Worm (Caenorhabditis elegans) whole organism, mixed stage, embryonic: Measurements from ENCODE around the gene gei-13.

Experiments
- M03D4.4 ChIP-seq: sonication (generic microtip); optimal IDR thresholded peaks from 2 replicates; lab custom pipeline; 2017; ENCODE audit warnings: mild to moderate bottlenecking, missing genetic modification characterization, missing compliant biosample characterization
- blmp-1 ChIP-seq: fragments of 150-350 bp; optimal IDR thresholded peaks from 2 replicates; lab custom pipeline; 2014; ENCODE audit warnings: missing biosample characterization, missing genetic modification characterization
- ceh-39 ChIP-seq: fragments of 150-350 bp; optimal IDR thresholded peaks from 2 replicates; lab custom pipeline; 2014; ENCODE audit warnings: missing biosample characterization, missing genetic modification characterization
- ceh-43 ChIP-seq: fragments of 200-800 bp; sonication (Bioruptor generic); optimal IDR thresholded peaks from 2 replicates; lab custom pipeline; 2018; ENCODE audit warnings: mild to moderate bottlenecking, missing genetic modification characterization, moderate library complexity, missing compliant biosample characterization
- ceh-83 ChIP-seq: fragments of 200-800 bp; sonication (Bioruptor generic); optimal IDR thresholded peaks from 2 replicates; lab custom pipeline; 2018; ENCODE audit warnings: mild to moderate bottlenecking, missing genetic modification characterization, missing compliant biosample characterization
- ces-1 ChIP-seq: fragments of 150-350 bp; optimal IDR thresholded peaks from 2 replicates; lab custom pipeline; 2014; ENCODE audit warnings: missing biosample characterization, missing genetic modification reagents, missing genetic modification characterization
- cnd-1 ChIP-seq: fragments of 200-800 bp; sonication (Bioruptor generic); optimal IDR thresholded peaks from 2 replicates; lab custom pipeline; 2018; ENCODE audit warnings: mild to moderate bottlenecking, missing genetic modification characterization, missing compliant biosample characterization
- drap-1 ChIP-seq: fragments of 200-800 bp; sonication (Bioruptor generic); optimal IDR thresholded peaks from 3 replicates; lab custom pipeline; 2018; ENCODE audit warnings: mild to moderate bottlenecking, missing genetic modification characterization, missing compliant biosample characterization
- elt-1 ChIP-seq: sonication (generic microtip); optimal IDR thresholded peaks from 2 replicates; lab custom pipeline; 2017; ENCODE audit warnings: missing genetic modification characterization, mild to moderate bottlenecking, missing compliant biosample characterization, antibody characterized with exemption, moderate library complexity, borderline replicate concordance; ENCODE audit not compliant: insufficient read depth
- elt-3 ChIP-seq: fragments of 150-350 bp; optimal IDR thresholded peaks from 2 replicates; lab custom pipeline; 2014; ENCODE audit warnings: missing biosample characterization, missing genetic modification characterization
- flh-1 ChIP-seq: fragments of 200-800 bp; sonication (Bioruptor generic); optimal IDR thresholded peaks from 2 replicates; lab custom pipeline; 2018; ENCODE audit warnings: mild to moderate bottlenecking, missing genetic modification characterization, moderate library complexity, missing compliant biosample characterization
- ham-2 ChIP-seq: fragments of 200-800 bp; sonication (Bioruptor generic); optimal IDR thresholded peaks from 2 replicates; lab custom pipeline; 2018; ENCODE audit warnings: mild to moderate bottlenecking, missing genetic modification characterization, missing compliant biosample characterization
- hlh-1 ChIP-seq: fragments of 150-350 bp; optimal IDR thresholded peaks from 2 replicates; lab custom pipeline; 2014; ENCODE audit warnings: missing biosample characterization, missing genetic modification reagents, missing genetic modification characterization
- lin-13 ChIP-seq: fragments of 150-350 bp; optimal IDR thresholded peaks from 2 replicates; lab custom pipeline; 2014; ENCODE audit warnings: missing biosample characterization, missing genetic modification characterization
- lin-32 ChIP-seq: fragments of 200-800 bp; sonication (Bioruptor generic); optimal IDR thresholded peaks from 2 replicates; lab custom pipeline; 2018; ENCODE audit warnings: mild to moderate bottlenecking, missing genetic modification characterization, missing compliant biosample characterization
- lsy-2 ChIP-seq: fragments of 150-350 bp; optimal IDR thresholded peaks from 2 replicates; lab custom pipeline; 2014; ENCODE audit warnings: missing biosample characterization, missing genetic modification characterization
- mab-5 ChIP-seq: fragments of 150-350 bp; optimal IDR thresholded peaks from 2 replicates; lab custom pipeline; 2014; ENCODE audit warnings: missing biosample characterization, missing genetic modification characterization
- mep-1 ChIP-seq: fragments of 150-350 bp; optimal IDR thresholded peaks from 2 replicates; lab custom pipeline; 2017; ENCODE audit warnings: missing biosample characterization, missing genetic modification reagents, missing genetic modification characterization, inconsistent platforms
- mls-2 ChIP-seq: sonication (generic microtip); optimal IDR thresholded peaks from 2 replicates; lab custom pipeline; 2016; ENCODE audit warnings: mild to moderate bottlenecking, missing genetic modification characterization, moderate library complexity, missing compliant biosample characterization
- nhr-12 ChIP-seq: fragments of 150-350 bp; optimal IDR thresholded peaks from 2 replicates; lab custom pipeline; 2014; ENCODE audit warnings: missing biosample characterization, missing genetic modification characterization
- nhr-237 ChIP-seq: fragments of 150-350 bp; optimal IDR thresholded peaks from 2 replicates; lab custom pipeline; 2014; ENCODE audit warnings: missing biosample characterization, missing genetic modification characterization
- nhr-28 ChIP-seq: fragments of 150-350 bp; optimal IDR thresholded peaks from 2 replicates; lab custom pipeline; 2014; ENCODE audit warnings: missing biosample characterization, missing genetic modification characterization
- nhr-76 ChIP-seq: sonication (generic microtip); optimal IDR thresholded peaks from 2 replicates; lab custom pipeline; 2017; ENCODE audit warnings: missing biosample characterization, missing genetic modification characterization
- pha-4 ChIP-seq: fragments of 150-350 bp; optimal IDR thresholded peaks from 2 replicates; lab custom pipeline; 2018; ENCODE audit warnings: missing biosample characterization, missing genetic modification reagents, missing genetic modification characterization
- sem-2 ChIP-seq: fragments of 200-800 bp; sonication (Bioruptor generic); optimal IDR thresholded peaks from 2 replicates; lab custom pipeline; 2018; ENCODE audit warnings: mild to moderate bottlenecking, missing genetic modification characterization, missing compliant biosample characterization
- snpc-4 ChIP-seq: fragments of 150-350 bp; optimal IDR thresholded peaks from 2 replicates; lab custom pipeline; 2014; ENCODE audit warnings: missing biosample characterization, missing genetic modification characterization
- sptf-1 ChIP-seq: sonication (generic microtip); optimal IDR thresholded peaks from 2 replicates; lab custom pipeline; 2017; ENCODE audit warnings: mild to moderate bottlenecking, missing genetic modification characterization, moderate library complexity, missing compliant biosample characterization
- tbx-8 ChIP-seq: fragments of 200-800 bp; sonication (Bioruptor generic); optimal IDR thresholded peaks from 2 replicates; lab custom pipeline; 2018; ENCODE audit warnings: mild to moderate bottlenecking, missing genetic modification characterization, moderate library complexity, missing compliant biosample characterization
- unc-120 ChIP-seq: sonication (generic microtip); optimal IDR thresholded peaks from 2 replicates; lab custom pipeline; 2017; ENCODE audit warnings: missing genetic modification characterization, missing compliant biosample characterization; ENCODE audit not compliant: poor library complexity, severe bottlenecking
- unc-39 ChIP-seq: fragments of 150-350 bp; optimal IDR thresholded peaks from 2 replicates; lab custom pipeline; 2014; ENCODE audit warnings: missing biosample characterization, missing genetic modification characterization
- unc-62 ChIP-seq: fragments of 150-350 bp; optimal IDR thresholded peaks from 2 replicates; lab custom pipeline; 2014; ENCODE audit warnings: missing biosample characterization, missing genetic modification reagents, missing genetic modification characterization
- zip-8 ChIP-seq: fragments of 150-350 bp; optimal IDR thresholded peaks from 2 replicates; lab custom pipeline; 2014; ENCODE audit warnings: missing biosample characterization, missing genetic modification characterization
- ztf-11 ChIP-seq: fragments of 150-350 bp; optimal IDR thresholded peaks from 2 replicates; lab custom pipeline; 2014; ENCODE audit warnings: missing biosample characterization, missing genetic modification characterization

Gene gei-13

ce11 chrIII:9598168-9598567, 38.7 kb downstream of the gei-13 start, which contains the start of gene F58A4.1:
Gene F58A4.1, plus strand, starts transcription at chrIII:9598468.
- TF ChIP-seq tbx-8 (GFP tag; lab: Kevin White, UChicago) (no peak), elt-1 (tag; lab: Kevin White, UChicago) (no peak), ceh-39 (tag; lab: Kevin White, UChicago) (no peak), nhr-237 (tag; lab: Kevin White, UChicago) (no peak), M03D4.4 (tag; lab: Kevin White, UChicago) (no peak), pha-4 (tag; lab: Kevin White, UChicago) (no peak), ceh-43 (GFP tag; lab: Kevin White, UChicago) (no peak), ces-1 (GFP tag; lab: Kevin White, UChicago) (no peak), elt-3 (no peak)

DNA sequence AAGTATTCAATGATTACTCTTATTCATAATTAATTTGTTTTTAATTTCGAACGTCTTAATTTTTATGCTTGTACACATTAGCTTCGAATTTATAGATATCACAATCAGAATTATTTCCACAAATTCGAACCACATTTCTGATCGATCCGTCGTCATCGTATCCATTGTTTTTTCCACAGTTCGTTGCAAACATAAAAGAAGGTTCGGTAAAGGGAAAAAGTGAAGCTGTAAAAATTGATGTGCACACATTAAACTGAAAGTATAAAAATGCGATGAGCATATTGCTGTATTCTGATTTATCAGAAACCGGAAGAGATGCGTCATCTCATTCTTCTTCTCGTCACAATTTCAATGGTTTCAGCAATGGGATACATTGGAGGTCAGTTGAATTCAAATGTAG, 39.9 kb downstream of the gei-13 start, which contains the start of gene C48B4.12:
C48B4.12 (plus strand) TSS at position 301 of the 400 bp plus-strand sequence.
- TF ChIP-seq cnd-1 (no peak), flh-1 (GFP tag; lab: Kevin White, UChicago) (no peak), elt-1 (tag; lab: Kevin White, UChicago) (no peak), unc-120 (tag; lab: Kevin White, UChicago) (no peak), lin-32 (no peak), sptf-1 (tag; lab: Kevin White, UChicago) (no peak), nhr-12 (no peak), mab-5 (tag; lab: Kevin White, UChicago) (no peak), nhr-76 (tag; lab: Kevin White, UChicago) (no peak), ham-2 (no peak), snpc-4 (tag; lab: Kevin White, UChicago) (no peak), nhr-28 (no peak), ces-1 (GFP tag; lab: Kevin White, UChicago) (no peak), zip-8 (tag; lab: Kevin White, UChicago) (no peak), lin-13 (tag; lab: Kevin White, UChicago) (no peak)
- TF ChIP-seq, all 35 proteins: peak for 0

- TF ChIP-seq elt-3: no peak
- TF ChIP-seq nhr-237 (tag; lab: Kevin White, UChicago): no peak
- no peak for TF ChIP-seq ceh-39 (tag; lab: Kevin White, UChicago)
- no peak for TF ChIP-seq nhr-76 (tag; lab: Kevin White, UChicago)
- TF ChIP-seq nhr-12: no peak
- no peak for TF ChIP-seq ham-2
- TF ChIP-seq unc-62 (GFP tag; lab: Kevin White, UChicago): no peak
- TF ChIP-seq lsy-2: no peak
- no peak for TF ChIP-seq snpc-4 (tag; lab: Kevin White, UChicago)
- TF ChIP-seq ceh-43 (GFP tag; lab: Kevin White, UChicago): no peak
- no peak for TF ChIP-seq mep-1
- no peak for TF ChIP-seq hlh-1 (tag; lab: Kevin White, UChicago)
- TF ChIP-seq lin-32: no peak
- TF ChIP-seq unc-120 (tag; lab: Kevin White, UChicago): no peak
- TF ChIP-seq lin-13 (tag; lab: Kevin White, UChicago): no peak
- TF ChIP-seq unc-39 (tag; lab: Kevin White, UChicago): no peak
- TF ChIP-seq ceh-83 (GFP tag; lab: Kevin White, UChicago): no peak
- TF ChIP-seq mls-2 (tag; lab: Kevin White, UChicago): no peak
Observed at ce11 chrIII:9595563-9595962, 41.4 kb downstream of the gei-13 start, which contains the start of gene rom-2. Gene rom-2, minus strand, starts transcription at chrIII:9595663.

DNA sequence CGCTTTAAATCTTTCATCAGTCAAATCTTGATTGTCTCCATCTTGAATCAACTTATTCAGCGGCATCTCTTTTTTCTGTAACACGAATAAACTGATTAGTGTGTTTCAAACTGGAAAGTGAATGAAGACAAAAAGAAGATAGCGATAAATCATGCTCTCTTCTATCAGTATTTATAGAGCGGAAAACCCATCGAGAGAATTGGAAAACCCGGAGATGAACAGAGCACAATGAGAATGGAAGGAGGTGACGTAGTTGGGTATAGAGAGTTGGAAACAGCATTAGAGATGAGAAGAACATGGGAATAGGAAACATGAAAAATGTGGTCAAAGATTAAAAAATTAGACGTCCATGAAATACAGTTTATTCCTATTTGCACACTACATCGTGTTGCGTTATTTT, 44.8 kb downstream of the gei-13 start, which contains the start of gene acox-1.5:
acox-1.5 (minus strand) TSS at position 75 of the 400 bp plus-strand sequence.
- TF ChIP-seq mep-1: no peak
- no peak for TF ChIP-seq ceh-83 (GFP tag; lab: Kevin White, UChicago)
- no peak for TF ChIP-seq ceh-39 (tag; lab: Kevin White, UChicago)
- TF ChIP-seq mab-5 (tag; lab: Kevin White, UChicago): no peak

DNA sequence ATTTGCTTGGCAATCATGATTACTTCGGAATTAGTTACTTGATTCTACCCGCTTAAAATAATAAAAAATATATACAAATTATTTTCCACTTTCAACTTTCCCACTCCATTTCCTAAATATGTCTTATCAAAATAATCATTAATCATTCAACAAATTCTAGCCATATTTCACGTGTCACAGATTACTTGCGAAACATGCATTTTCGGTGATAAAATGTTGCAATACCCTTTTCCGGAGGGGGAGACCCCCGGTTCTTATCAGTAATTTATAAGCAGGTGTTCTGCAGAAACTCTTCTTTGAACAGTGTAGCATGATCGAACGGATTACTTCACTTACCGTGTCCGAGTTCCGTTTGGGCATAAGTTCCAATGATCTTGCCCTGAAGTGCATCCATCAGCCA, 46.7 kb downstream of the gei-13 start:
- TF ChIP-seq ztf-11 (no peak), lin-32 (no peak), blmp-1 (no peak), ceh-39 (tag; lab: Kevin White, UChicago) (no peak), nhr-237 (tag; lab: Kevin White, UChicago) (no peak), cnd-1 (no peak), hlh-1 (tag; lab: Kevin White, UChicago) (no peak), unc-120 (tag; lab: Kevin White, UChicago) (no peak), ces-1 (GFP tag; lab: Kevin White, UChicago) (no peak), snpc-4 (tag; lab: Kevin White, UChicago) (no peak), lin-13 (tag; lab: Kevin White, UChicago) (no peak), nhr-12 (no peak), elt-3 (no peak), mep-1 (no peak), drap-1 (GFP tag; lab: Kevin White, UChicago) (no peak), sem-2 (GFP tag; lab: Kevin White, UChicago) (no peak)
- TF ChIP-seq, all 35 proteins: peak for 0
